Fruit fly (Drosophila melanogaster): ENCODE data around the gene Sirt4.

DNA sequence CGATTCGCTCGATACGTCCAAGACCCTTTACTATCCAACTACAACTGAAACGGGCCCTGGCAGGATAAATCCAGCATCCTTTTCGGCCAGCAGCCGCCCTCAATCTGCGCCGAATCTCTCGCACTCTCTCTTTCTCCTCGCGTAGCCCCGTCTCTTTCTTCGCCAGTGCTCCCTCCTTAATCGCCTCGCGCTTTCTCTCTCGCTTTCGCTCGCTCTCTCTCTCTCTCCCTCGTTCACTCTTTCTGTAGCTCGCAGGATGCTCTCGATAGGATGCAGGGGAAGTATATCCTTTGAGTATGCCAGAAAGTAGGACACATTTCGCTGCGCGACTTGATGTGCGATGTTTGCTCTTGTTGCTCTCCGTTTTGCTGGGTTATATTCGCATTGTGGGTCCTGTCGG is 28.2 kb downstream of the Sirt4 start:
- TF ChIP-seq Eip78C (GFP tag) = no peak
- no peak for TF ChIP-seq esn (GFP tag; optimal IDR thresholded peaks at IDR 0.05)
- TF ChIP-seq salr (GFP tag; optimal IDR thresholded peaks at IDR 0.05) = no peak
- TF ChIP-seq CG1621 (tag; optimal IDR thresholded peaks at IDR 0.05) = no peak
- no peak for TF ChIP-seq CG6276 (GFP tag; optimal IDR thresholded peaks at IDR 0.05)
- no peak for TF ChIP-seq Hr4 (GFP tag; optimal IDR thresholded peaks at IDR 0.05)
- TF ChIP-seq fd59A (GFP tag; optimal IDR thresholded peaks at IDR 0.05) = no peak
- no peak for TF ChIP-seq lz (GFP tag; optimal IDR thresholded peaks at IDR 0.05)
- TF ChIP-seq Sox102F (GFP tag; optimal IDR thresholded peaks at IDR 0.05) = no peak
- no peak for TF ChIP-seq Smox (GFP tag; optimal IDR thresholded peaks at IDR 0.05)

Measured in whole organism, prepupa.